Worm (Caenorhabditis elegans) whole organism, late embryonic: ENCODE measurements around the gene T12A7.9.

ENCODE experiments used
- ahr-1 ChIP-seq: sonication (generic microtip); optimal IDR thresholded peaks from 2 replicates; lab custom pipeline; 2016; ENCODE audit warnings: missing genetic modification characterization, missing compliant biosample characterization
- ceh-31 ChIP-seq: sonication (generic microtip); optimal IDR thresholded peaks from 2 replicates; lab custom pipeline; 2016; ENCODE audit warnings: missing genetic modification characterization, missing compliant biosample characterization
- fkh-10 ChIP-seq: fragments of 150-350 bp; optimal IDR thresholded peaks from 2 replicates; lab custom pipeline; 2014; ENCODE audit warnings: missing biosample characterization, missing genetic modification reagents, missing genetic modification characterization
- hlh-30 ChIP-seq: sonication (generic microtip); optimal IDR thresholded peaks from 2 replicates; lab custom pipeline; 2017; ENCODE audit warnings: antibody characterized with exemption, missing genetic modification characterization, missing compliant biosample characterization; ENCODE audit not compliant: insufficient read depth
- nhr-11 ChIP-seq: fragments of 150-350 bp; optimal IDR thresholded peaks from 2 replicates; lab custom pipeline; 2014; ENCODE audit warnings: missing biosample characterization, missing genetic modification characterization
- pha-4 ChIP-seq: fragments of 150-350 bp; optimal IDR thresholded peaks from 2 replicates; lab custom pipeline; 2018; ENCODE audit warnings: missing biosample characterization, missing genetic modification reagents, missing genetic modification characterization
- sox-4 ChIP-seq: sonication (generic microtip); optimal IDR thresholded peaks from 2 replicates; lab custom pipeline; 2017; ENCODE audit warnings: mild to moderate bottlenecking, missing genetic modification characterization, inconsistent platforms, missing compliant biosample characterization
- ztf-16 ChIP-seq: sonication (generic microtip); optimal IDR thresholded peaks from 2 replicates; lab custom pipeline; 2017; ENCODE audit warnings: missing genetic modification characterization, missing compliant biosample characterization

ce11 chrIV:11796818-11797217 is 41.0 kb upstream of the T12A7.9 start:
- TF ChIP-seq nhr-11 (tag; lab: Kevin White, UChicago) (no peak), fkh-10 (no peak), ahr-1 (tag; lab: Kevin White, UChicago) (no peak), hlh-30 (tag; lab: Kevin White, UChicago) (no peak), ceh-31 (tag; lab: Kevin White, UChicago) (no peak), ztf-16 (tag; lab: Kevin White, UChicago) (no peak), sox-4 (tag; lab: Kevin White, UChicago) (no peak), pha-4 (no peak)
